Fruit fly (Drosophila melanogaster) whole organism, embryonic: ENCODE results near the gene CG34417.

Experiments
- Antp ChIP-seq: fragments of 200-800 bp; sonication (Bioruptor generic); optimal IDR thresholded peaks from 3 replicates; lab custom pipeline; 2016; ENCODE audit warnings: missing biosample characterization, missing genetic modification characterization
- Atf3 ChIP-seq: fragments of 200-800 bp; sonication (Bioruptor generic); optimal IDR thresholded peaks from 3 replicates; lab custom pipeline; 2016; ENCODE audit warnings: missing biosample characterization, missing genetic modification characterization
- B-H1 ChIP-seq: fragments of 200-800 bp; sonication (Bioruptor generic); IDR thresholded peaks from 3 replicates; pipeline ENCODE4 v1.3.6; 2022; ENCODE audit warnings: missing biosample characterization, missing genetic modification characterization
- CG10654 ChIP-seq: fragments of 200-800 bp; sonication (Bioruptor generic); optimal IDR thresholded peaks from 2 replicates; lab custom pipeline; 2016; ENCODE audit warnings: missing biosample characterization, missing genetic modification characterization
- CG10959 ChIP-seq: fragments of 200-800 bp; sonication (Bioruptor generic); IDR thresholded peaks from 2 replicates; pipeline ENCODE4 v1.3.6; 2022; ENCODE audit warnings: missing biosample characterization, missing genetic modification characterization
- CG10979 ChIP-seq: fragments of 200-800 bp; sonication (Bioruptor generic); optimal IDR thresholded peaks from 2 replicates; lab custom pipeline; 2018; ENCODE audit warnings: missing biosample characterization, mild to moderate bottlenecking, missing genetic modification characterization, moderate library complexity
- CG11398 ChIP-seq: fragments of 200-800 bp; sonication (Bioruptor generic); optimal IDR thresholded peaks from 2 replicates; lab custom pipeline; 2016; ENCODE audit warnings: missing biosample characterization, missing genetic modification characterization
- CG11560 ChIP-seq: fragments of 200-800 bp; sonication (Bioruptor generic); IDR thresholded peaks from 3 replicates; pipeline ENCODE4 v1.3.6; 2022; ENCODE audit warnings: missing biosample characterization, missing genetic modification characterization
- CG14710 ChIP-seq: fragments of 200-800 bp; sonication (Bioruptor generic); optimal IDR thresholded peaks from 3 replicates; lab custom pipeline; 2019; ENCODE audit warnings: missing biosample characterization, mild to moderate bottlenecking, missing genetic modification characterization, moderate library complexity
- CG16779 ChIP-seq: fragments of 200-800 bp; sonication (Bioruptor generic); IDR thresholded peaks from 2 replicates; pipeline ENCODE4 v1.3.6; 2022; ENCODE audit warnings: missing biosample characterization, missing genetic modification characterization
- CG17802 ChIP-seq: fragments of 200-800 bp; sonication (Bioruptor generic); optimal IDR thresholded peaks from 2 replicates; lab custom pipeline; 2018; ENCODE audit warnings: missing biosample characterization, mild to moderate bottlenecking, missing genetic modification characterization, moderate library complexity
- CG18262 ChIP-seq: fragments of 200-800 bp; optimal IDR thresholded peaks from 3 replicates; lab custom pipeline; 2019; ENCODE audit warnings: missing biosample characterization, mild to moderate bottlenecking, missing genetic modification characterization, moderate library complexity
- CG18476 ChIP-seq: fragments of 200-800 bp; sonication (Bioruptor generic); optimal IDR thresholded peaks from 2 replicates; lab custom pipeline; 2016; ENCODE audit warnings: missing biosample characterization, mild to moderate bottlenecking, missing genetic modification characterization
- CG2120 ChIP-seq: fragments of 200-800 bp; sonication (Bioruptor generic); optimal IDR thresholded peaks from 3 replicates; lab custom pipeline; 2016; ENCODE audit warnings: missing biosample characterization, missing genetic modification characterization
- CG2129 ChIP-seq: fragments of 200-800 bp; sonication (Bioruptor generic); IDR thresholded peaks from 2 replicates; pipeline ENCODE4 v1.3.6; 2022; ENCODE audit warnings: missing biosample characterization, missing genetic modification characterization; ENCODE audit not compliant: partially characterized antibody
- CG2678 ChIP-seq: fragments of 200-800 bp; sonication (Bioruptor generic); optimal IDR thresholded peaks from 3 replicates; lab custom pipeline; 2019; ENCODE audit warnings: missing biosample characterization, mild to moderate bottlenecking, missing genetic modification characterization, moderate library complexity
- CG30020 ChIP-seq: fragments of 200-800 bp; optimal IDR thresholded peaks from 2 replicates; lab custom pipeline; 2019; ENCODE audit warnings: missing biosample characterization, mild to moderate bottlenecking, missing genetic modification characterization, moderate library complexity
- CG33557 ChIP-seq: fragments of 200-800 bp; sonication (Bioruptor generic); optimal IDR thresholded peaks from 2 replicates; lab custom pipeline; 2019; ENCODE audit warnings: missing biosample characterization, mild to moderate bottlenecking, missing genetic modification characterization, moderate library complexity
- CG34224 ChIP-seq: fragments of 200-800 bp; sonication (Bioruptor generic); IDR thresholded peaks from 3 replicates; pipeline ENCODE4 v1.3.6; 2022; ENCODE audit warnings: missing biosample characterization, missing genetic modification characterization; ENCODE audit not compliant: partially characterized antibody
- CG4282 ChIP-seq: fragments of 200-800 bp; sonication (Bioruptor generic); optimal IDR thresholded peaks from 2 replicates; lab custom pipeline; 2016; ENCODE audit warnings: missing biosample characterization, missing genetic modification characterization
- CG8281 ChIP-seq: fragments of 200-800 bp; sonication (Bioruptor generic); optimal IDR thresholded peaks from 2 replicates; lab custom pipeline; 2018; ENCODE audit warnings: missing biosample characterization, mild to moderate bottlenecking, missing genetic modification characterization, moderate library complexity
- CG8290 ChIP-seq, 3 experiments: fragments of 200-800 bp; sonication (Bioruptor generic); optimal IDR thresholded peaks; 2 replicates each; lab custom pipeline; 2016 to 2019; ENCODE audit warnings: missing biosample characterization in 3 of 3, missing genetic modification characterization in 3 of 3, mild to moderate bottlenecking in 2 of 3, moderate library complexity in 1 of 3
- CG8359 ChIP-seq: fragments of 200-800 bp; sonication (Bioruptor generic); optimal IDR thresholded peaks from 2 replicates; lab custom pipeline; 2017; ENCODE audit warnings: missing biosample characterization, mild to moderate bottlenecking, missing genetic modification characterization, borderline replicate concordance
- Drgx ChIP-seq: fragments of 200-800 bp; sonication (Bioruptor generic); IDR thresholded peaks from 2 replicates; pipeline ENCODE4 v1.3.6; 2022; ENCODE audit warnings: missing biosample characterization, missing genetic modification characterization
- Ets65A ChIP-seq: fragments of 200-800 bp; sonication (Bioruptor generic); peaks from one replicate; lab custom pipeline; 2016; ENCODE audit warnings: missing biosample characterization, missing genetic modification characterization
- Hr51 ChIP-seq, 2 experiments: fragments of 200-800 bp; sonication (Bioruptor generic); optimal IDR thresholded peaks; 2 replicates in 1 of 2; 3 replicates in 1 of 2; lab custom pipeline; 2016 to 2018; ENCODE audit warnings: missing biosample characterization in 2 of 2, missing genetic modification characterization in 2 of 2, mild to moderate bottlenecking in 1 of 2, moderate library complexity in 1 of 2
- MBD-R2 ChIP-seq: fragments of 200-800 bp; sonication (Bioruptor generic); IDR thresholded peaks from 2 replicates; pipeline ENCODE4 v1.3.6; 2022; ENCODE audit warnings: missing biosample characterization, missing genetic modification characterization
- Rfx ChIP-seq: fragments of 200-800 bp; sonication (Bioruptor generic); IDR thresholded peaks from 2 replicates; pipeline ENCODE4 v1.3.6; 2022; ENCODE audit warnings: missing biosample characterization, missing genetic modification characterization
- ash1 ChIP-seq: fragments of 200-800 bp; sonication (Bioruptor generic); optimal IDR thresholded peaks from 2 replicates; lab custom pipeline; 2018; ENCODE audit warnings: missing biosample characterization, mild to moderate bottlenecking, missing genetic modification characterization
- bsh ChIP-seq, 2 experiments: fragments of 200-800 bp; sonication (Bioruptor generic); optimal IDR thresholded peaks; 2 replicates each; lab custom pipeline; 2017 to 2018; ENCODE audit warnings: mild to moderate bottlenecking in 2 of 2, missing biosample characterization in 2 of 2, missing genetic modification characterization in 2 of 2, moderate library complexity in 1 of 2
- cato ChIP-seq: fragments of 200-800 bp; sonication (Bioruptor generic); optimal IDR thresholded peaks from 2 replicates; lab custom pipeline; 2016; ENCODE audit warnings: missing biosample characterization, missing genetic modification characterization, borderline replicate concordance
- disco-r ChIP-seq: fragments of 200-800 bp; sonication (Bioruptor generic); optimal IDR thresholded peaks from 2 replicates; lab custom pipeline; 2016; ENCODE audit warnings: missing biosample characterization, missing genetic modification characterization
- dmrt11E ChIP-seq: fragments of 200-800 bp; sonication (Bioruptor generic); optimal IDR thresholded peaks from 3 replicates; lab custom pipeline; 2018; ENCODE audit warnings: missing biosample characterization, mild to moderate bottlenecking, missing genetic modification characterization, moderate library complexity
- dysf ChIP-seq: fragments of 200-800 bp; sonication (Bioruptor generic); IDR thresholded peaks from 3 replicates; pipeline ENCODE4 v1.3.6; 2022; ENCODE audit warnings: missing biosample characterization, missing genetic modification characterization
- en ChIP-seq: fragments of 200-800 bp; sonication (Bioruptor generic); optimal IDR thresholded peaks from 2 replicates; lab custom pipeline; 2016; ENCODE audit warnings: missing biosample characterization, missing genetic modification characterization
- gem ChIP-seq: fragments of 200-800 bp; sonication (Bioruptor generic); optimal IDR thresholded peaks from 2 replicates; lab custom pipeline; 2019; ENCODE audit warnings: missing biosample characterization, mild to moderate bottlenecking, missing genetic modification characterization, moderate library complexity
- her ChIP-seq: fragments of 200-800 bp; sonication (Bioruptor generic); optimal IDR thresholded peaks from 2 replicates; lab custom pipeline; 2016; ENCODE audit warnings: missing biosample characterization, missing genetic modification characterization
- ken ChIP-seq: fragments of 200-800 bp; sonication (Bioruptor generic); IDR thresholded peaks from 3 replicates; pipeline ENCODE4 v1.3.6; 2022; ENCODE audit warnings: missing biosample characterization, missing genetic modification characterization
- lola ChIP-seq, 3 experiments: fragments of >200 bp in 2 of 3; fragments of 200-800 bp in 1 of 3; sonication (Bioruptor generic) in 1 of 3; optimal IDR thresholded peaks; 2 replicates each; lab custom pipeline; 2017 to 2019; ENCODE audit warnings: missing biosample characterization in 3 of 3, missing genetic modification characterization in 3 of 3, mild to moderate bottlenecking in 1 of 3, moderate library complexity in 1 of 3
- nom ChIP-seq: fragments of 200-800 bp; sonication (Bioruptor generic); optimal IDR thresholded peaks from 2 replicates; lab custom pipeline; 2017; ENCODE audit warnings: missing biosample characterization, missing genetic modification characterization, mild to moderate bottlenecking, moderate library complexity, missing genetic modification reagents
- ro ChIP-seq: fragments of 200-800 bp; sonication (Bioruptor generic); IDR thresholded peaks from 2 replicates; pipeline ENCODE4 v1.3.6; 2022; ENCODE audit warnings: missing biosample characterization, missing genetic modification characterization
- so ChIP-seq: fragments of 200-800 bp; sonication (Bioruptor generic); IDR thresholded peaks from 3 replicates; pipeline ENCODE4 v1.3.6; 2022; ENCODE audit warnings: missing biosample characterization, missing genetic modification characterization
- tll ChIP-seq, 2 experiments: fragments of 200-800 bp in 1 of 2; fragments of >200 bp in 1 of 2; sonication (Bioruptor generic) in 1 of 2; optimal IDR thresholded peaks; 2 replicates each; lab custom pipeline; 2017 to 2019; ENCODE audit warnings: missing biosample characterization in 2 of 2, missing genetic modification characterization in 2 of 2, mild to moderate bottlenecking in 1 of 2, moderate library complexity in 1 of 2
- trh ChIP-seq: fragments of 200-800 bp; sonication (Bioruptor generic); optimal IDR thresholded peaks from 2 replicates; lab custom pipeline; 2016; ENCODE audit warnings: missing biosample characterization, missing genetic modification characterization
- wor ChIP-seq: fragments of 200-800 bp; sonication (Bioruptor generic); IDR thresholded peaks from 2 replicates; pipeline ENCODE4 v1.3.6; 2022; ENCODE audit warnings: missing biosample characterization, missing genetic modification characterization
- zen ChIP-seq: fragments of 200-800 bp; sonication (Bioruptor generic); optimal IDR thresholded peaks from 3 replicates; lab custom pipeline; 2018; ENCODE audit warnings: missing biosample characterization, mild to moderate bottlenecking, missing genetic modification characterization, moderate library complexity
- zen2 ChIP-seq: fragments of 200-800 bp; sonication (Bioruptor generic); IDR thresholded peaks from 3 replicates; pipeline ENCODE4 v1.3.6; 2022; ENCODE audit warnings: missing biosample characterization, missing genetic modification characterization; ENCODE audit not compliant: partially characterized antibody
- zf30C ChIP-seq: fragments of 200-800 bp; sonication (Bioruptor generic); optimal IDR thresholded peaks from 3 replicates; lab custom pipeline; 2018; ENCODE audit warnings: missing biosample characterization, mild to moderate bottlenecking, missing genetic modification characterization

The CG34417 gene

dm6 chrX:6540215-6540821 lies at the start of gene CG34417:
CG34417 (plus strand) TSS chrX:6540771.
- TF ChIP-seq so (GFP tag; lab: Robert Waterston, UW) = no peak
- TF ChIP-seq CG14710 (tag; lab: Kevin White, UChicago) = peak; percentile 7
- no peak for TF ChIP-seq trh (GFP tag; lab: Kevin White, UChicago)
- TF ChIP-seq zen (tag; lab: Kevin White, UChicago) = peak; percentile 58
- TF ChIP-seq Atf3 (GFP tag; lab: Kevin White, UChicago) = no peak
- TF ChIP-seq bsh (GFP tag; optimal IDR thresholded peaks at IDR 0.05; lab: Kevin White, UChicago) = peak in 1 of 2 experiments; percentile 68
- TF ChIP-seq CG11560 (tag; lab: Robert Waterston, UW) = no peak
- TF ChIP-seq zen2 (GFP tag; lab: Robert Waterston, UW) = no peak
- TF ChIP-seq CG16779 = no peak
- TF ChIP-seq CG8359 = peak; percentile 33
- no peak for TF ChIP-seq CG34224
- no peak for TF ChIP-seq CG2120 (GFP tag; lab: Kevin White, UChicago)
- TF ChIP-seq ken = 0 out of 3 replicates have a peak, but pooled peaks have one; percentile 16
- TF ChIP-seq zf30C (GFP tag; lab: Kevin White, UChicago) = peak; percentile 25
- no peak for TF ChIP-seq CG30020 (tag; lab: Kevin White, UChicago)
- peak; percentile 57 for TF ChIP-seq nom (GFP tag; lab: Kevin White, UChicago)
- TF ChIP-seq dysf (GFP tag; lab: Robert Waterston, UW) = no peak
- TF ChIP-seq ro (GFP tag; lab: Robert Waterston, UW) = no peak
- no peak for TF ChIP-seq en (GFP tag; lab: Kevin White, UChicago)
- no peak for TF ChIP-seq cato (GFP tag; lab: Kevin White, UChicago)
- peak; percentile 26 for TF ChIP-seq CG18262 (tag; lab: Kevin White, UChicago)
- no peak for TF ChIP-seq CG10959 (GFP tag; lab: Robert Waterston, UW)
- no peak for TF ChIP-seq CG18476 (GFP tag; lab: Kevin White, UChicago)
- no peak for TF ChIP-seq CG2129 (GFP tag; lab: Robert Waterston, UW)
- no peak for TF ChIP-seq CG2678 (tag; lab: Kevin White, UChicago)
- no peak for TF ChIP-seq wor
- TF ChIP-seq dmrt11E = peak; percentile 25
- peak; percentile 22 for TF ChIP-seq CG10979
- TF ChIP-seq B-H1 (GFP tag; lab: Robert Waterston, UW) = no peak
- TF ChIP-seq CG17802 (tag; lab: Kevin White, UChicago) = no peak
- TF ChIP-seq Ets65A = no peak
- TF ChIP-seq MBD-R2 (GFP tag; lab: Robert Waterston, UW) = no peak
- TF ChIP-seq Antp (GFP tag; lab: Kevin White, UChicago) = no peak
- TF ChIP-seq CG8290 (GFP tag; optimal IDR thresholded peaks at IDR 0.05; lab: Kevin White, UChicago) = no peak
- TF ChIP-seq CG8290 (tag; optimal IDR thresholded peaks at IDR 0.05; lab: Kevin White, UChicago) = peak in 1 of 2 experiments; percentile 54
- peak; percentile 3 for TF ChIP-seq gem (tag; lab: Kevin White, UChicago)
- TF ChIP-seq CG33557 (GFP tag; lab: Kevin White, UChicago) = no peak
- no peak for TF ChIP-seq CG11398
- no peak for TF ChIP-seq ash1 (GFP tag; lab: Kevin White, UChicago)
- no peak for TF ChIP-seq her (GFP tag; lab: Kevin White, UChicago)
- TF ChIP-seq Hr51 (GFP tag; optimal IDR thresholded peaks at IDR 0.05; lab: Kevin White, UChicago) = no peak
- no peak for TF ChIP-seq CG8281 (tag; lab: Kevin White, UChicago)
- no peak for TF ChIP-seq CG4282 (GFP tag; lab: Kevin White, UChicago)
- peak; percentile 62; the same call in 1 of the 2 replicates for TF ChIP-seq Drgx (GFP tag; lab: Robert Waterston, UW)
- peak in 1 of 2 experiments; percentile 8 for TF ChIP-seq tll (GFP tag; optimal IDR thresholded peaks at IDR 0.05; lab: Kevin White, UChicago)
- no peak for TF ChIP-seq disco-r (GFP tag; lab: Kevin White, UChicago)
- TF ChIP-seq lola (GFP tag; optimal IDR thresholded peaks at IDR 0.05; lab: Kevin White, UChicago) = peak in 1 of 3 experiments; percentile 22
- no peak for TF ChIP-seq CG10654
- no peak for TF ChIP-seq Rfx
